Worm (Caenorhabditis elegans): ENCODE measurements around the gene cpr-1.

DNA sequence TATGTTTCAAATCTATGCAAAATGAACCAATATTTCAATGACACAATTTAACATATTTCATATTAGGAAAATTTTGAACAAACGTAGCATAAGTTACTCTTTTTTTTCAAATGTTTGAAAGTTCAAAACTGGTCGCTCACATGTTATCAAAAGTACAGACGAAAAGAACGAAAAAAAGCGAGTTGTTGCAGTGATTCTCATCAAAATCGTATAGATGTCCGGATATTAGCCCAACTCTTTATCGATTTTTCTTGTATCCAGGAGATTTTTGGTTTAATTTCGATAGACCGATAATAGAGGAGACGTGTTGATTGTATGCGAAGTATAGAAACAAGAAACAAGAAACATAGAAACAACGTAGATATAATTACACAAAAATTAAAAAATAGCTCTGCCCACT is 35.0 kb upstream of the cpr-1 start:
- no peak for TF ChIP-seq tab-1 (GFP tag; IDR thresholded peaks at IDR 0.05)
- no peak for TF ChIP-seq flt-1 (GFP tag; IDR thresholded peaks at IDR 0.05)
- TF ChIP-seq cog-1 (tag; optimal IDR thresholded peaks at IDR 0.05) = no peak

Data from whole organism, midembryonic.